In the genomic region with DNA sequence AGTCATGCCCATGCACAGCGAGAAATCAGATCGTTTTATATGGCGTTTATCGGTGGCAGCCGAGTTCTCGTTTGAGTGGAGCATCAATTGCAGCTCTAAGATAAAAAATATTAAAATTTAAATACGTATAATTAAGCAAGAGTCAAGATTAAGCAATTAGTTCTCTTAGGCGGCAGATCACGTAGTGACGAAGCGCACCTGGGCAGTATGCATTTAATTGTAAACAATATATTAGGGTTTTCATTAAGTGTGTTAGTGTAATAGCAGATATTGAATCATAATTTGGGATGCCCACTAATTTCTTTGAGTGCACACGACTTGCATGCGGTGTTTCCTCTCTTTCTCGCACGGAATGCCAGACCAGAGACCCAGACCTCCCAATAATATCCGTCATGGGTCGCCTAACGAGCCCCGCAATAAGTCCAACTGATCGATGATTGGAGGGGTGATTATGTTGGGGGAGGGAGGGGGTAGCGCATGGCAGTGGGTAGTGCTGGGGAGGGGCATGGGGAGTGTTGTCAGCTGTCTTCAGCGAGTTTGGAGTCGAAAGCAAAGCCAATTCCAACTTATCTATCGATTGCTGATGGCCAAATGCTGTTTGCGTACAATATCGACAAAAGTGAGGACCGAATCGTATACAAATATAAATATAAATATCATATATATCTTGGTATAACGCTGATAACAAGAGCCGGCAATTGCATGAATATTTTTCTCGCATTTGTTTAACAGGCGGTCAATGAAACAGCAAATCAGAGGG, we compare ENCODE assay signal across 5 fruit fly cellular contexts.
TF ChIP-seq lines count a peak whose summit lies in the region.

No protein-coding gene starts in this region.

- no peak for TF ChIP-seq CTCF in whole organism, embryonic (GFP tag; optimal IDR thresholded peaks at IDR 0.05; lab: Kevin White, UChicago)

TF ChIP-seq in whole organism, adult, 20 proteins besides CTCF, POLR2A, EP300 and RAD21 (continues in another document):
- peak; percentile 12 for TF ChIP-seq Crg-1 (GFP tag; optimal IDR thresholded peaks at IDR 0.05; lab: Kevin White, UChicago)
- peak; percentile 65 for TF ChIP-seq bab1 (GFP tag; optimal IDR thresholded peaks at IDR 0.05; lab: Kevin White, UChicago)
- TF ChIP-seq Mnt (GFP tag; optimal IDR thresholded peaks at IDR 0.05; lab: Kevin White, UChicago), result peak; percentile 17
- peak; percentile 25 for TF ChIP-seq CG14711 (tag; optimal IDR thresholded peaks at IDR 0.05; lab: Kevin White, UChicago)
- TF ChIP-seq CG1620 (GFP tag; optimal IDR thresholded peaks at IDR 0.05; lab: Kevin White, UChicago), result peak; percentile 14
- peak; percentile 72 for TF ChIP-seq Clk (GFP tag; optimal IDR thresholded peaks at IDR 0.05; lab: Kevin White, UChicago)
- peak; percentile 37 for TF ChIP-seq CG7101 (tag; optimal IDR thresholded peaks at IDR 0.05; lab: Kevin White, UChicago)
- no peak for TF ChIP-seq cic (GFP tag; optimal IDR thresholded peaks at IDR 0.05; lab: Kevin White, UChicago)
- TF ChIP-seq cnc (optimal IDR thresholded peaks at IDR 0.05; lab: Kevin White, UChicago), result peak; percentile 36 to 67
- TF ChIP-seq kay (GFP tag; lab: Kevin White, UChicago; ENCODE audit: borderline replicate concordance), result peak; percentile 24
- TF ChIP-seq tj (GFP tag; optimal IDR thresholded peaks at IDR 0.05; lab: Kevin White, UChicago), result no peak
- TF ChIP-seq CG11617 (GFP tag; optimal IDR thresholded peaks at IDR 0.05; lab: Kevin White, UChicago), result peak; percentile 69
- peak; percentile 74 for TF ChIP-seq CG5204 (GFP tag; optimal IDR thresholded peaks at IDR 0.05; lab: Kevin White, UChicago)
- peak; percentile 81 for TF ChIP-seq CG7045 (GFP tag; optimal IDR thresholded peaks at IDR 0.05; lab: Kevin White, UChicago)
- TF ChIP-seq ovo (GFP tag; optimal IDR thresholded peaks at IDR 0.05; lab: Kevin White, UChicago), result no peak
- peak; percentile 69 for TF ChIP-seq CG12768 (GFP tag; optimal IDR thresholded peaks at IDR 0.05; lab: Kevin White, UChicago)

TF ChIP-seq in whole organism, embryonic, 481 proteins besides CTCF, POLR2A, EP300 and RAD21 (continues in another document):
- TF ChIP-seq CG12236 (GFP tag; optimal IDR thresholded peaks at IDR 0.05; lab: Kevin White, UChicago) (no peak), shn (GFP tag; optimal IDR thresholded peaks at IDR 0.05; lab: Kevin White, UChicago) (peak; percentile 13), prd (optimal IDR thresholded peaks at IDR 0.05; lab: Kevin White, UChicago) (no peak), prd (GFP tag; IDR thresholded peaks at IDR 0.05; lab: Robert Waterston, UW) (peak; percentile 83), chn (GFP tag; optimal IDR thresholded peaks at IDR 0.05; lab: Kevin White, UChicago) (peak; percentile 61), D19B (GFP tag; optimal IDR thresholded peaks at IDR 0.05; lab: Kevin White, UChicago) (peak; percentile 11), schlank (tag; optimal IDR thresholded peaks at IDR 0.05; lab: Kevin White, UChicago) (no peak), ems (GFP tag; optimal IDR thresholded peaks at IDR 0.05; lab: Kevin White, UChicago) (peak; percentile 62), p53 (GFP tag; optimal IDR thresholded peaks at IDR 0.05; lab: Kevin White, UChicago) (no peak), D (optimal IDR thresholded peaks at IDR 0.05; lab: Kevin White, UChicago) (no peak), D (GFP tag; optimal IDR thresholded peaks at IDR 0.05; lab: Kevin White, UChicago) (peak; percentile 77), abd-A (tag; optimal IDR thresholded peaks at IDR 0.05; lab: Kevin White, UChicago) (no peak), CrebB (tag; optimal IDR thresholded peaks at IDR 0.05; lab: Kevin White, UChicago) (no peak), zfh1 (GFP tag; IDR thresholded peaks at IDR 0.05; lab: Robert Waterston, UW) (peak; percentile 78), CG11085 (GFP tag; IDR thresholded peaks at IDR 0.05; lab: Robert Waterston, UW) (peak; percentile 55; the same call in 1 of the 2 replicates), otp (GFP tag; IDR thresholded peaks at IDR 0.05; lab: Robert Waterston, UW) (no peak), Bdp1 (GFP tag; optimal IDR thresholded peaks at IDR 0.05; lab: Kevin White, UChicago) (peak; percentile 45)

TF ChIP-seq in whole organism, prepupa, 60 proteins besides CTCF, POLR2A, EP300 and RAD21 (continues in another document):
- peak; percentile 59 for TF ChIP-seq esn (GFP tag; optimal IDR thresholded peaks at IDR 0.05; lab: Kevin White, UChicago)
- peak; percentile 53 for TF ChIP-seq CG31627 (GFP tag; optimal IDR thresholded peaks at IDR 0.05; lab: Kevin White, UChicago)
- peak; percentile 37 for TF ChIP-seq Met (GFP tag; optimal IDR thresholded peaks at IDR 0.05; lab: Kevin White, UChicago)
- peak; percentile 25 for TF ChIP-seq dsx (GFP tag; optimal IDR thresholded peaks at IDR 0.05; lab: Kevin White, UChicago; ENCODE audit: poor library complexity, severe bottlenecking)
- peak; percentile 55 for TF ChIP-seq CG11294 (GFP tag; IDR thresholded peaks at IDR 0.05; lab: Robert Waterston, UW)
- peak; percentile 53 for TF ChIP-seq topi (GFP tag; optimal IDR thresholded peaks at IDR 0.05; lab: Kevin White, UChicago)
- peak; percentile 51 for TF ChIP-seq spab (GFP tag; optimal IDR thresholded peaks at IDR 0.05; lab: Kevin White, UChicago)
- no peak for TF ChIP-seq CG6854 (GFP tag; optimal IDR thresholded peaks at IDR 0.05; lab: Kevin White, UChicago)
- TF ChIP-seq OdsH (GFP tag; optimal IDR thresholded peaks at IDR 0.05; lab: Kevin White, UChicago), result peak; percentile 57
- peak; percentile 54 for TF ChIP-seq lz (GFP tag; optimal IDR thresholded peaks at IDR 0.05; lab: Kevin White, UChicago)
- peak; percentile 61 for TF ChIP-seq CG10631 (GFP tag; optimal IDR thresholded peaks at IDR 0.05; lab: Kevin White, UChicago)
- TF ChIP-seq CG16779 (tag; optimal IDR thresholded peaks at IDR 0.05; lab: Kevin White, UChicago), result no peak
- TF ChIP-seq eg (GFP tag; IDR thresholded peaks at IDR 0.05; lab: Robert Waterston, UW), result peak; percentile 31; the same call in 1 of the 3 replicates
- TF ChIP-seq Lpt (GFP tag; optimal IDR thresholded peaks at IDR 0.05; lab: Kevin White, UChicago), result no peak
- TF ChIP-seq CG6163 (GFP tag; IDR thresholded peaks at IDR 0.05; lab: Robert Waterston, UW), result peak; percentile 49; the same call in 2 of the 3 replicates
- peak; percentile 31 for TF ChIP-seq dac (GFP tag; optimal IDR thresholded peaks at IDR 0.05; lab: Kevin White, UChicago)
- peak; percentile 13 for TF ChIP-seq CG1621 (tag; optimal IDR thresholded peaks at IDR 0.05; lab: Kevin White, UChicago)

TF ChIP-seq in whole organism, pupa, 21 proteins besides CTCF, POLR2A, EP300 and RAD21 (continues in another document):
- TF ChIP-seq EcR (GFP tag; optimal IDR thresholded peaks at IDR 0.05; lab: Kevin White, UChicago) (no peak), Pif1A (GFP tag; optimal IDR thresholded peaks at IDR 0.05; lab: Kevin White, UChicago) (peak; percentile 68), CG15710 (tag; optimal IDR thresholded peaks at IDR 0.05; lab: Kevin White, UChicago) (peak; percentile 53), CG8159 (tag; optimal IDR thresholded peaks at IDR 0.05; lab: Kevin White, UChicago) (peak; percentile 61), CG10348 (GFP tag; IDR thresholded peaks at IDR 0.05; lab: Robert Waterston, UW) (0 out of 2 replicates have a peak, but pooled peaks have one; percentile 33), CG8301 (tag; optimal IDR thresholded peaks at IDR 0.05; lab: Kevin White, UChicago) (peak; percentile 52), fd96Ca (GFP tag; IDR thresholded peaks at IDR 0.05; lab: Robert Waterston, UW) (peak; percentile 77), CG13204 (GFP tag; optimal IDR thresholded peaks at IDR 0.05; lab: Kevin White, UChicago) (no peak), Ets98B (GFP tag; IDR thresholded peaks at IDR 0.05; lab: Robert Waterston, UW) (peak; percentile 39; the same call in 1 of the 2 replicates), Pif1B (GFP tag; optimal IDR thresholded peaks at IDR 0.05; lab: Kevin White, UChicago) (peak; percentile 46), gl (tag; optimal IDR thresholded peaks at IDR 0.05; lab: Kevin White, UChicago) (no peak), rn (GFP tag; IDR thresholded peaks at IDR 0.05; lab: Robert Waterston, UW) (no peak), CG9948 (tag; optimal IDR thresholded peaks at IDR 0.05; lab: Kevin White, UChicago) (peak; percentile 53), CG12605 (GFP tag; IDR thresholded peaks at IDR 0.05; lab: Robert Waterston, UW) (no peak), CG32121 (GFP tag; IDR thresholded peaks at IDR 0.05; lab: Robert Waterston, UW) (peak; percentile 72), CG4496 (GFP tag; IDR thresholded peaks at IDR 0.05; lab: Robert Waterston, UW) (peak; percentile 67), CG14655 (GFP tag; optimal IDR thresholded peaks at IDR 0.05; lab: Kevin White, UChicago) (peak; percentile 64), CG17806 (tag; optimal IDR thresholded peaks at IDR 0.05; lab: Kevin White, UChicago) (peak; percentile 44)

TF ChIP-seq in whole organism, wandering third instar larva, 38 proteins besides CTCF, POLR2A, EP300 and RAD21:
- TF ChIP-seq usp (GFP tag; optimal IDR thresholded peaks at IDR 0.05; lab: Kevin White, UChicago), result no peak
- TF ChIP-seq woc (GFP tag; optimal IDR thresholded peaks at IDR 0.05; lab: Kevin White, UChicago), result no peak
- peak; percentile 56 for TF ChIP-seq dmrt93B (GFP tag; optimal IDR thresholded peaks at IDR 0.05; lab: Kevin White, UChicago)
- TF ChIP-seq Vsx2 (GFP tag; optimal IDR thresholded peaks at IDR 0.05; lab: Kevin White, UChicago; ENCODE audit: partially characterized antibody), result no peak
- peak; percentile 35 for TF ChIP-seq OdsH (GFP tag; optimal IDR thresholded peaks at IDR 0.05; lab: Kevin White, UChicago)
- TF ChIP-seq foxo (GFP tag; optimal IDR thresholded peaks at IDR 0.05; lab: Kevin White, UChicago), result peak in 1 of 2 experiments; percentile 56
- no peak for TF ChIP-seq Mio (GFP tag; optimal IDR thresholded peaks at IDR 0.05; lab: Kevin White, UChicago)
- TF ChIP-seq Rel (GFP tag; optimal IDR thresholded peaks at IDR 0.05; lab: Kevin White, UChicago), result no peak
- TF ChIP-seq Rel (tag; optimal IDR thresholded peaks at IDR 0.05; lab: Kevin White, UChicago), result no peak
- peak; percentile 40 for TF ChIP-seq sv (GFP tag; optimal IDR thresholded peaks at IDR 0.05; lab: Kevin White, UChicago)
- TF ChIP-seq ey (GFP tag; optimal IDR thresholded peaks at IDR 0.05; lab: Kevin White, UChicago), result peak; percentile 1
- no peak for TF ChIP-seq Myc (optimal IDR thresholded peaks at IDR 0.05; lab: Kevin White, UChicago)
- TF ChIP-seq HLH106 (tag; optimal IDR thresholded peaks at IDR 0.05; lab: Kevin White, UChicago), result peak; percentile 55
- TF ChIP-seq Sp1 (GFP tag; optimal IDR thresholded peaks at IDR 0.05; lab: Kevin White, UChicago), result peak; percentile 37
- no peak for TF ChIP-seq Hr83 (GFP tag; optimal IDR thresholded peaks at IDR 0.05; lab: Kevin White, UChicago; ENCODE audit: poor library complexity, severe bottlenecking)
- TF ChIP-seq fru (GFP tag; optimal IDR thresholded peaks at IDR 0.05; lab: Kevin White, UChicago), result peak; percentile 58
- no peak for TF ChIP-seq CrebA (GFP tag; optimal IDR thresholded peaks at IDR 0.05; lab: Kevin White, UChicago; ENCODE audit: borderline replicate concordance)
- no peak for TF ChIP-seq brk (GFP tag; optimal IDR thresholded peaks at IDR 0.05; lab: Kevin White, UChicago)
- peak; percentile 56 for TF ChIP-seq h (GFP tag; optimal IDR thresholded peaks at IDR 0.05; lab: Kevin White, UChicago)
- peak; percentile 29 for TF ChIP-seq psq (GFP tag; optimal IDR thresholded peaks at IDR 0.05; lab: Kevin White, UChicago)
